Worm (Caenorhabditis elegans) whole organism, midembryonic: Measurements from ENCODE around the gene col-171.

Experiments
- T22C8.4 ChIP-seq: fragments of 200-800 bp; sonication (Bioruptor generic); IDR thresholded peaks from 2 replicates; pipeline ENCODE4 v1.3.6; 2022; ENCODE audit warnings: missing genetic modification characterization, missing compliant biosample characterization
- cog-1 ChIP-seq: sonication (generic microtip); optimal IDR thresholded peaks from 2 replicates; lab custom pipeline; 2016; ENCODE audit warnings: missing genetic modification characterization, missing compliant biosample characterization
- flt-1 ChIP-seq: fragments of 200-800 bp; sonication (Bioruptor generic); IDR thresholded peaks from 2 replicates; pipeline ENCODE4 v1.3.6; 2022; ENCODE audit warnings: missing genetic modification characterization, missing compliant biosample characterization
- klf-2 ChIP-seq: fragments of 200-800 bp; sonication (Bioruptor generic); conservative IDR thresholded peaks from 2 replicates; pipeline ENCODE4 v1.3.6; 2022; ENCODE audit warnings: missing genetic modification reagents, missing genetic modification characterization, missing compliant biosample characterization
- med-1 ChIP-seq: sonication (generic microtip); optimal IDR thresholded peaks from 2 replicates; lab custom pipeline; 2017; ENCODE audit warnings: missing genetic modification characterization, mild to moderate bottlenecking, missing compliant biosample characterization, antibody characterized with exemption, missing genetic modification reagents; ENCODE audit not compliant: insufficient read depth
- ref-1 ChIP-seq: fragments of 200-800 bp; sonication (Bioruptor generic); conservative IDR thresholded peaks from 2 replicates; pipeline ENCODE4 v1.3.6; 2022; ENCODE audit warnings: missing genetic modification reagents, missing genetic modification characterization, missing compliant biosample characterization
- tab-1 ChIP-seq: fragments of 200-800 bp; sonication (Bioruptor generic); IDR thresholded peaks from 2 replicates; pipeline ENCODE4 v1.3.6; 2022; ENCODE audit warnings: missing genetic modification characterization, missing compliant biosample characterization
- ztf-23 ChIP-seq: fragments of 200-800 bp; sonication (Bioruptor generic); IDR thresholded peaks from 2 replicates; pipeline ENCODE4 v1.3.6; 2022; ENCODE audit warnings: missing genetic modification reagents, missing genetic modification characterization, missing compliant biosample characterization
- ztf-29 ChIP-seq: fragments of 200-800 bp; sonication (Bioruptor generic); IDR thresholded peaks from 2 replicates; pipeline ENCODE4 v1.3.6; 2022; ENCODE audit warnings: missing genetic modification reagents, missing genetic modification characterization, missing compliant biosample characterization

Gene col-171

ce11 chrX:6374451-6374850, 40.4 kb downstream of the col-171 start, which contains the start of gene C03B1.1:
TSS of gene C03B1.1 (plus strand) at chrX:6374751.
- TF ChIP-seq ztf-29 (GFP tag; lab: Robert Waterston, UW) (no peak), flt-1 (no peak), tab-1 (no peak), klf-2 (no peak), ref-1 (no peak), med-1 (GFP tag; lab: Kevin White, UChicago) (no peak), T22C8.4 (no peak), cog-1 (tag; lab: Kevin White, UChicago) (no peak), ztf-23 (no peak)

- TF ChIP-seq med-1 (GFP tag; lab: Kevin White, UChicago) (no peak), ztf-23 (no peak), klf-2 (no peak), T22C8.4 (no peak), tab-1 (no peak), ztf-29 (GFP tag; lab: Robert Waterston, UW) (no peak), cog-1 (tag; lab: Kevin White, UChicago) (no peak), flt-1 (no peak), ref-1 (no peak)
Observed at ce11 chrX:6377634-6378288, 43.7 kb downstream of the col-171 start, which contains the start of gene lmp-1. TSS of gene lmp-1 (minus strand) at chrX:6377684.

ce11 chrX:6378363-6378762, 44.3 kb downstream of the col-171 start:
- TF ChIP-seq ztf-23 (0 out of 2 replicates have a peak, but pooled peaks have one; percentile 27), cog-1 (tag; lab: Kevin White, UChicago) (peak; percentile 67), tab-1 (peak; percentile 37; the same call in 1 of the 2 replicates), flt-1 (peak; percentile 75), med-1 (GFP tag; lab: Kevin White, UChicago) (no peak), ref-1 (no peak)

ce11 chrX:6382930-6383329, 48.8 kb downstream of the col-171 start:
- no peak for TF ChIP-seq tab-1
- TF ChIP-seq ref-1 = no peak
- TF ChIP-seq ztf-23 = no peak
- no peak for TF ChIP-seq T22C8.4
- no peak for TF ChIP-seq cog-1 (tag; lab: Kevin White, UChicago)

ce11 chrX:6384537-6384936, 50.4 kb downstream of the col-171 start:
- TF ChIP-seq klf-2 = no peak
- no peak for TF ChIP-seq tab-1
- no peak for TF ChIP-seq T22C8.4
- no peak for TF ChIP-seq ref-1
- TF ChIP-seq ztf-29 (GFP tag; lab: Robert Waterston, UW) = no peak
- TF ChIP-seq med-1 (GFP tag; lab: Kevin White, UChicago) = no peak
